Fruit fly (Drosophila melanogaster): ENCODE data around the gene RasGAP1.

DNA sequence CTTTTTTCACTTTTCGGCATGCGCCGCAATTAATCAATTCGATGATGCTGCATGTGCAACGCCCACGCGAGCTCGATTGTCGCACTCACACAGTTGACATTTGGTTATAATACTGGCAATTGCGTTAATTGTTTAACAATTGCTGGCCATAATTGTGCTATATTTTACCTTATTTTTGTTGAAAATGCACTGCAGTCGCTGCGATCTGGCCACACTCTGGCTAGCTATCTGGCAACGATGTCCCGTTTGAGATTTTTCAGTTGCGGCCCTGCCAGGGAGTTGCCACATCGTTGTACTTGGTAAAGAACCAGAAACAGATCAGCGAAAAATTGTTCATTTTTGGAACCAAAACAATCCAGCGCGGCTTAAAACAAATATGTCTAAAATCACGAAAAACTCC lies 43.3 kb upstream of the RasGAP1 start, which contains the start of the genes CG6707 and CG46387:
- TF ChIP-seq Hr78 (GFP tag; optimal IDR thresholded peaks at IDR 0.05) = no peak
- TF ChIP-seq psq (GFP tag; optimal IDR thresholded peaks at IDR 0.05) = no peak
- TF ChIP-seq fru (GFP tag; optimal IDR thresholded peaks at IDR 0.05) = no peak
- no peak for TF ChIP-seq pan (optimal IDR thresholded peaks at IDR 0.05)
- TF ChIP-seq Abd-B (GFP tag; optimal IDR thresholded peaks at IDR 0.05) = no peak
- TF ChIP-seq tai (GFP tag; optimal IDR thresholded peaks at IDR 0.05) = no peak
- TF ChIP-seq dl (GFP tag; optimal IDR thresholded peaks at IDR 0.05; ENCODE audit: insufficient read depth in 1 of 2, partially characterized antibody in 2 of 2) = no peak
- TF ChIP-seq dsf (GFP tag; optimal IDR thresholded peaks at IDR 0.05; ENCODE audit: borderline replicate concordance) = no peak
- no peak for TF ChIP-seq Myc (optimal IDR thresholded peaks at IDR 0.05)
- no peak for TF ChIP-seq OdsH (GFP tag; optimal IDR thresholded peaks at IDR 0.05)
- no peak for TF ChIP-seq Vsx2 (GFP tag; optimal IDR thresholded peaks at IDR 0.05; ENCODE audit: partially characterized antibody)
- TF ChIP-seq usp (GFP tag; optimal IDR thresholded peaks at IDR 0.05) = no peak
- TF ChIP-seq ey (GFP tag; optimal IDR thresholded peaks at IDR 0.05) = no peak
- no peak for TF ChIP-seq Dfd (GFP tag; optimal IDR thresholded peaks at IDR 0.05)

All from whole organism, wandering third instar larva.